Fruit fly (Drosophila melanogaster) whole organism, embryonic: ENCODE data around the gene CG10581.

Source experiments
- Atf6 ChIP-seq: fragments of 200-800 bp; sonication (Bioruptor generic); IDR thresholded peaks from 2 replicates; pipeline ENCODE4 v1.3.6; 2022; ENCODE audit warnings: missing biosample characterization, missing genetic modification characterization
- BtbVII ChIP-seq: fragments of 200-800 bp; sonication (Bioruptor generic); optimal IDR thresholded peaks from 3 replicates; lab custom pipeline; 2017; ENCODE audit warnings: missing biosample characterization, mild to moderate bottlenecking, missing genetic modification characterization
- CG11085 ChIP-seq: fragments of 200-800 bp; sonication (Bioruptor generic); IDR thresholded peaks from 2 replicates; pipeline ENCODE4 v1.3.6; 2022; ENCODE audit warnings: missing biosample characterization, missing genetic modification characterization
- CG11093 ChIP-seq: fragments of 200-800 bp; sonication (Bioruptor generic); IDR thresholded peaks from 3 replicates; pipeline ENCODE4 v1.3.6; 2022; ENCODE audit warnings: missing biosample characterization, missing genetic modification characterization
- CG11723 ChIP-seq: fragments of 200-800 bp; sonication (Bioruptor generic); optimal IDR thresholded peaks from 2 replicates; lab custom pipeline; 2017; ENCODE audit warnings: missing biosample characterization, mild to moderate bottlenecking, missing genetic modification characterization
- CG14050 ChIP-seq: fragments of 200-800 bp; sonication (Bioruptor generic); IDR thresholded peaks from 3 replicates; pipeline ENCODE4 v1.3.6; 2022; ENCODE audit warnings: missing biosample characterization, missing genetic modification characterization
- CG14667 ChIP-seq: fragments of 200-800 bp; sonication (Bioruptor generic); IDR thresholded peaks from 2 replicates; pipeline ENCODE4 v1.3.6; 2022; ENCODE audit warnings: missing biosample characterization, missing genetic modification characterization
- CG16815 ChIP-seq: fragments of 200-800 bp; sonication (Bioruptor generic); optimal IDR thresholded peaks from 3 replicates; lab custom pipeline; 2017; ENCODE audit warnings: missing biosample characterization, mild to moderate bottlenecking, missing genetic modification characterization
- CG17328 ChIP-seq: fragments of 200-800 bp; sonication (Bioruptor generic); IDR thresholded peaks from 2 replicates; pipeline ENCODE4 v1.3.6; 2022; ENCODE audit warnings: missing biosample characterization, missing genetic modification characterization
- CG2712 ChIP-seq: fragments of 200-800 bp; optimal IDR thresholded peaks from 3 replicates; lab custom pipeline; 2019; ENCODE audit warnings: missing biosample characterization, mild to moderate bottlenecking, missing genetic modification characterization, moderate library complexity
- CG30020 ChIP-seq: fragments of 200-800 bp; optimal IDR thresholded peaks from 2 replicates; lab custom pipeline; 2019; ENCODE audit warnings: missing biosample characterization, mild to moderate bottlenecking, missing genetic modification characterization, moderate library complexity
- CG31224 ChIP-seq: fragments of 200-800 bp; sonication (Bioruptor generic); IDR thresholded peaks from 2 replicates; pipeline ENCODE4 v1.3.6; 2022; ENCODE audit warnings: missing biosample characterization, missing genetic modification characterization
- CG33213 ChIP-seq: fragments of 200-800 bp; sonication (Bioruptor generic); optimal IDR thresholded peaks from 3 replicates; lab custom pipeline; 2016; ENCODE audit warnings: missing biosample characterization, missing genetic modification characterization
- CG33557 ChIP-seq: fragments of 200-800 bp; sonication (Bioruptor generic); optimal IDR thresholded peaks from 2 replicates; lab custom pipeline; 2019; ENCODE audit warnings: missing biosample characterization, mild to moderate bottlenecking, missing genetic modification characterization, moderate library complexity
- CG3838 ChIP-seq: fragments of 200-800 bp; sonication (Bioruptor generic); optimal IDR thresholded peaks from 3 replicates; lab custom pipeline; 2016; ENCODE audit warnings: missing biosample characterization, missing genetic modification characterization
- CG4404 ChIP-seq: fragments of 200-800 bp; sonication (Bioruptor generic); IDR thresholded peaks from 2 replicates; pipeline ENCODE4 v1.3.6; 2022; ENCODE audit warnings: missing biosample characterization, missing genetic modification characterization
- CG4854 ChIP-seq: fragments of 200-800 bp; sonication (Bioruptor generic); optimal IDR thresholded peaks from 2 replicates; lab custom pipeline; 2016; ENCODE audit warnings: missing biosample characterization, missing genetic modification characterization, inconsistent platforms
- CG5180 ChIP-seq: fragments of 200-800 bp; sonication (Bioruptor generic); optimal IDR thresholded peaks from 3 replicates; lab custom pipeline; 2017; ENCODE audit warnings: missing biosample characterization, missing genetic modification characterization, mild to moderate bottlenecking, moderate library complexity, missing genetic modification reagents
- CG7745 ChIP-seq: fragments of 200-800 bp; sonication (Bioruptor generic); optimal IDR thresholded peaks from 2 replicates; lab custom pipeline; 2018; ENCODE audit warnings: missing biosample characterization, mild to moderate bottlenecking, missing genetic modification characterization, moderate library complexity
- CHES-1-like ChIP-seq: fragments of 200-800 bp; sonication (Bioruptor generic); optimal IDR thresholded peaks from 2 replicates; lab custom pipeline; 2016; ENCODE audit warnings: missing biosample characterization, missing genetic modification characterization
- D19B ChIP-seq: fragments of 200-800 bp; sonication (Bioruptor generic); optimal IDR thresholded peaks from 2 replicates; lab custom pipeline; 2017; ENCODE audit warnings: missing biosample characterization, mild to moderate bottlenecking, missing genetic modification characterization
- Drgx ChIP-seq: fragments of 200-800 bp; sonication (Bioruptor generic); IDR thresholded peaks from 2 replicates; pipeline ENCODE4 v1.3.6; 2022; ENCODE audit warnings: missing biosample characterization, missing genetic modification characterization
- Fer1 ChIP-seq: fragments of 200-800 bp; sonication (Bioruptor generic); optimal IDR thresholded peaks from 2 replicates; lab custom pipeline; 2017; ENCODE audit warnings: missing biosample characterization, mild to moderate bottlenecking, missing genetic modification characterization
- Hand ChIP-seq: fragments of 200-800 bp; sonication (Bioruptor generic); optimal IDR thresholded peaks from 2 replicates; lab custom pipeline; 2017; ENCODE audit warnings: mild to moderate bottlenecking, missing biosample characterization, missing genetic modification reagents, missing genetic modification characterization
- Hey ChIP-seq: fragments of 200-800 bp; sonication (Bioruptor generic); optimal IDR thresholded peaks from 3 replicates; lab custom pipeline; 2018; ENCODE audit warnings: missing biosample characterization, mild to moderate bottlenecking, missing genetic modification characterization
- MESR4 ChIP-seq: fragments of 200-800 bp; sonication (Bioruptor generic); optimal IDR thresholded peaks from 2 replicates; lab custom pipeline; 2018; ENCODE audit warnings: missing biosample characterization, mild to moderate bottlenecking, missing genetic modification characterization, moderate library complexity
- Rfx ChIP-seq: fragments of 200-800 bp; sonication (Bioruptor generic); IDR thresholded peaks from 2 replicates; pipeline ENCODE4 v1.3.6; 2022; ENCODE audit warnings: missing biosample characterization, missing genetic modification characterization
- Rx ChIP-seq: fragments of 200-800 bp; sonication (Bioruptor generic); IDR thresholded peaks from 2 replicates; pipeline ENCODE4 v1.3.6; 2022; ENCODE audit warnings: missing biosample characterization, missing genetic modification characterization
- Spps ChIP-seq: fragments of 200-800 bp; sonication (Bioruptor generic); optimal IDR thresholded peaks from 2 replicates; lab custom pipeline; 2018; ENCODE audit warnings: missing biosample characterization, mild to moderate bottlenecking, missing genetic modification characterization
- cad ChIP-seq: fragments of >200 bp; optimal IDR thresholded peaks from 2 replicates; lab custom pipeline; 2017; ENCODE audit warnings: missing biosample characterization, missing genetic modification characterization
- crp ChIP-seq, 2 experiments: fragments of 200-800 bp; sonication (Bioruptor generic); optimal IDR thresholded peaks; 2 replicates in 1 of 2; 3 replicates in 1 of 2; lab custom pipeline; 2017; ENCODE audit warnings: missing biosample characterization in 2 of 2, missing genetic modification characterization in 2 of 2, mild to moderate bottlenecking in 1 of 2, moderate library complexity in 1 of 2
- dimm ChIP-seq: fragments of 200-800 bp; sonication (Bioruptor generic); IDR thresholded peaks from 2 replicates; pipeline ENCODE4 v1.3.6; 2022; ENCODE audit warnings: missing biosample characterization, missing genetic modification characterization
- emc ChIP-seq: fragments of 200-800 bp; sonication (Bioruptor generic); optimal IDR thresholded peaks from 2 replicates; lab custom pipeline; 2016; ENCODE audit warnings: missing biosample characterization, missing genetic modification characterization
- fd102C ChIP-seq: fragments of 200-800 bp; sonication (Bioruptor generic); optimal IDR thresholded peaks from 2 replicates; lab custom pipeline; 2018; ENCODE audit warnings: missing biosample characterization, mild to moderate bottlenecking, missing genetic modification characterization, moderate library complexity
- ftz-f1 ChIP-seq: fragments of 200-800 bp; sonication (Bioruptor generic); optimal IDR thresholded peaks from 2 replicates; lab custom pipeline; 2016; ENCODE audit warnings: missing biosample characterization, missing genetic modification characterization
- gfzf ChIP-seq: fragments of 200-800 bp; sonication (Bioruptor generic); optimal IDR thresholded peaks from 2 replicates; lab custom pipeline; 2016; ENCODE audit warnings: missing biosample characterization, mild to moderate bottlenecking, missing genetic modification characterization, moderate library complexity
- gro ChIP-seq: fragments of 200-800 bp; sonication (Bioruptor generic); optimal IDR thresholded peaks from 2 replicates; lab custom pipeline; 2016; ENCODE audit warnings: missing biosample characterization, missing genetic modification characterization
- gsb-n ChIP-seq: fragments of 200-800 bp; sonication (Bioruptor generic); optimal IDR thresholded peaks from 3 replicates; lab custom pipeline; 2018; ENCODE audit warnings: missing biosample characterization, mild to moderate bottlenecking, missing genetic modification characterization
- ham ChIP-seq: fragments of 200-800 bp; sonication (Bioruptor generic); IDR thresholded peaks from 2 replicates; pipeline ENCODE4 v1.3.6; 2022; ENCODE audit warnings: missing biosample characterization, missing genetic modification characterization
- lilli ChIP-seq: fragments of 200-800 bp; sonication (Bioruptor generic); optimal IDR thresholded peaks from 3 replicates; lab custom pipeline; 2016; ENCODE audit warnings: missing biosample characterization, missing genetic modification characterization
- nom ChIP-seq: fragments of 200-800 bp; sonication (Bioruptor generic); optimal IDR thresholded peaks from 2 replicates; lab custom pipeline; 2017; ENCODE audit warnings: missing biosample characterization, missing genetic modification characterization, mild to moderate bottlenecking, moderate library complexity, missing genetic modification reagents
- onecut ChIP-seq: fragments of 200-800 bp; sonication (Bioruptor generic); IDR thresholded peaks from 2 replicates; pipeline ENCODE4 v1.3.6; 2022; ENCODE audit warnings: missing biosample characterization, missing genetic modification characterization
- prd ChIP-seq, 3 experiments: fragments of >200 bp in 2 of 3; fragments of 200-800 bp in 1 of 3; sonication (Bioruptor generic) in 1 of 3; optimal IDR thresholded peaks in 2 of 3; IDR thresholded peaks in 1 of 3; 2 replicates in 2 of 3; 3 replicates in 1 of 3; pipeline versions ENCODE4 v1.3.6 to Lab custom; 2017 to 2022; ENCODE audit warnings: missing biosample characterization in 1 of 3, missing genetic modification characterization in 1 of 3
- sens ChIP-seq: fragments of 200-800 bp; sonication (Bioruptor generic); peaks from one replicate; lab custom pipeline; 2016; ENCODE audit warnings: missing biosample characterization, missing genetic modification characterization
- slbo ChIP-seq: fragments of 200-800 bp; sonication (Bioruptor generic); IDR thresholded peaks from 2 replicates; pipeline ENCODE4 v1.3.6; 2022; ENCODE audit warnings: missing biosample characterization, missing genetic modification characterization
- sob ChIP-seq: fragments of 200-800 bp; sonication (Bioruptor generic); IDR thresholded peaks from 2 replicates; pipeline ENCODE4 v1.3.6; 2022; ENCODE audit warnings: missing biosample characterization, missing genetic modification characterization
- sr ChIP-seq: fragments of 200-800 bp; sonication (Bioruptor generic); IDR thresholded peaks from 3 replicates; pipeline ENCODE4 v1.3.6; 2022; ENCODE audit warnings: missing biosample characterization, missing genetic modification characterization
- tin ChIP-seq: fragments of 200-800 bp; sonication (Bioruptor generic); optimal IDR thresholded peaks from 3 replicates; lab custom pipeline; 2016; ENCODE audit warnings: missing biosample characterization, missing genetic modification characterization
- tna ChIP-seq: fragments of 200-800 bp; sonication (Bioruptor generic); IDR thresholded peaks from 2 replicates; pipeline ENCODE4 v1.3.6; 2022; ENCODE audit warnings: missing biosample characterization, missing genetic modification characterization; ENCODE audit not compliant: partially characterized antibody
- vnd ChIP-seq: fragments of 200-800 bp; sonication (Bioruptor generic); IDR thresholded peaks from 3 replicates; pipeline ENCODE4 v1.3.6; 2022; ENCODE audit warnings: missing biosample characterization, missing genetic modification characterization; ENCODE audit not compliant: partially characterized antibody

Gene CG10581

dm6 chr3L:21037404-21037803, 3.4 kb upstream of the CG10581 start (continued):
- TF ChIP-seq Fer1: peak; percentile 76
- peak; percentile 31; the same call in 1 of the 2 replicates for TF ChIP-seq ham (GFP tag; lab: Robert Waterston, UW)
- TF ChIP-seq slbo (GFP tag; lab: Robert Waterston, UW): peak; percentile 85
- no peak for TF ChIP-seq CG11085
- peak; percentile 65 for TF ChIP-seq Rfx
- TF ChIP-seq CG11723 (GFP tag; lab: Kevin White, UChicago): peak; percentile 56
- TF ChIP-seq prd (optimal IDR thresholded peaks at IDR 0.05; lab: Kevin White, UChicago): no peak
- TF ChIP-seq prd (GFP tag; IDR thresholded peaks at IDR 0.05; lab: Robert Waterston, UW): peak; percentile 79
- no peak for TF ChIP-seq gfzf
- TF ChIP-seq Atf6 (GFP tag; lab: Robert Waterston, UW): peak; percentile 84
- TF ChIP-seq crp (GFP tag; optimal IDR thresholded peaks at IDR 0.05; lab: Kevin White, UChicago): peak in 1 of 2 experiments; percentile 13
- TF ChIP-seq CG5180: peak; percentile 7
- peak; percentile 51 for TF ChIP-seq Hand (GFP tag; lab: Kevin White, UChicago)
- TF ChIP-seq ftz-f1 (GFP tag; lab: Kevin White, UChicago): no peak
- TF ChIP-seq tin (GFP tag; lab: Kevin White, UChicago): peak; percentile 66
- TF ChIP-seq CG16815: peak; percentile 33
- peak; percentile 88 for TF ChIP-seq CG2712 (tag; lab: Kevin White, UChicago)
- peak; percentile 51; the same call in 2 of the 3 replicates for TF ChIP-seq CG14050 (GFP tag; lab: Robert Waterston, UW)
- no peak for TF ChIP-seq sr (GFP tag; lab: Robert Waterston, UW)
- TF ChIP-seq CG31224 (GFP tag; lab: Robert Waterston, UW): 0 out of 2 replicates have a peak, but pooled peaks have one; percentile 33
- peak; percentile 49; the same call in 1 of the 2 replicates for TF ChIP-seq CG14667 (GFP tag; lab: Robert Waterston, UW)
- no peak for TF ChIP-seq tna (GFP tag; lab: Robert Waterston, UW)
- TF ChIP-seq dimm: 0 out of 2 replicates have a peak, but pooled peaks have one; percentile 44
- no peak for TF ChIP-seq CG4404
- TF ChIP-seq CG4854 (GFP tag; lab: Kevin White, UChicago): peak; percentile 51
- TF ChIP-seq D19B (GFP tag; lab: Kevin White, UChicago): peak; percentile 35
- TF ChIP-seq CG33213 (GFP tag; lab: Kevin White, UChicago): peak; percentile 14
- peak; percentile 34 for TF ChIP-seq CHES-1-like (GFP tag; lab: Kevin White, UChicago)
- peak; percentile 79 for TF ChIP-seq lilli (GFP tag; lab: Kevin White, UChicago)
- TF ChIP-seq CG11093 (GFP tag; lab: Robert Waterston, UW): 0 out of 3 replicates have a peak, but pooled peaks have one; percentile 10
- TF ChIP-seq CG30020 (tag; lab: Kevin White, UChicago): peak; percentile 7
- TF ChIP-seq fd102C (GFP tag; lab: Kevin White, UChicago): no peak
- TF ChIP-seq vnd (GFP tag; lab: Robert Waterston, UW): no peak
- no peak for TF ChIP-seq nom
- TF ChIP-seq cad (GFP tag; lab: Kevin White, UChicago): no peak
- peak; percentile 15 for TF ChIP-seq MESR4 (GFP tag; lab: Kevin White, UChicago)
- peak; percentile 16 for TF ChIP-seq CG33557 (GFP tag; lab: Kevin White, UChicago)
- TF ChIP-seq onecut: peak; percentile 53
- TF ChIP-seq CG7745: no peak
- TF ChIP-seq Drgx (GFP tag; lab: Robert Waterston, UW): peak; percentile 69; the same call in 1 of the 2 replicates
- TF ChIP-seq gsb-n (tag; lab: Kevin White, UChicago): peak; percentile 82
- peak; percentile 0 for TF ChIP-seq emc (GFP tag; lab: Kevin White, UChicago)
- peak; percentile 96 for TF ChIP-seq sens (GFP tag; lab: Kevin White, UChicago)
- peak; percentile 53 for TF ChIP-seq gro (GFP tag; lab: Kevin White, UChicago)
- peak; percentile 82; the same call in 1 of the 2 replicates for TF ChIP-seq CG17328 (GFP tag; lab: Robert Waterston, UW)
- TF ChIP-seq CG3838 (GFP tag; lab: Kevin White, UChicago): no peak
- TF ChIP-seq Rx (GFP tag; lab: Robert Waterston, UW): no peak
- TF ChIP-seq Spps (tag; lab: Kevin White, UChicago): peak; percentile 62
- no peak for TF ChIP-seq Hey
- peak; percentile 67 for TF ChIP-seq BtbVII
- TF ChIP-seq sob (GFP tag; lab: Robert Waterston, UW): peak; percentile 75
